Fruit fly (Drosophila melanogaster) whole organism, adult: ENCODE results near the gene mthl9.

Experiments used
- CG11617 ChIP-seq: fragments of 200-800 bp; sonication (Bioruptor generic); optimal IDR thresholded peaks from 2 replicates; lab custom pipeline; 2017; ENCODE audit warnings: mild to moderate bottlenecking, missing biosample characterization, missing genetic modification reagents, missing genetic modification characterization
- CG12768 ChIP-seq: fragments of 200-800 bp; sonication (Bioruptor generic); optimal IDR thresholded peaks from 2 replicates; lab custom pipeline; 2017; ENCODE audit warnings: missing biosample characterization, missing genetic modification characterization, mild to moderate bottlenecking, moderate library complexity, missing genetic modification reagents
- CG14711 ChIP-seq: fragments of 200-800 bp; sonication (Bioruptor generic); optimal IDR thresholded peaks from 2 replicates; lab custom pipeline; 2018; ENCODE audit warnings: missing biosample characterization, mild to moderate bottlenecking, missing genetic modification characterization, moderate library complexity
- CG1620 ChIP-seq: fragments of 200-800 bp; sonication (Bioruptor generic); optimal IDR thresholded peaks from 2 replicates; lab custom pipeline; 2016; ENCODE audit warnings: missing biosample characterization, missing genetic modification characterization
- CG33017 ChIP-seq: fragments of 200-800 bp; sonication (Bioruptor generic); optimal IDR thresholded peaks from 2 replicates; lab custom pipeline; 2018; ENCODE audit warnings: missing biosample characterization, mild to moderate bottlenecking, missing genetic modification characterization, moderate library complexity
- CG5204 ChIP-seq: fragments of 200-800 bp; sonication (Bioruptor generic); optimal IDR thresholded peaks from 2 replicates; lab custom pipeline; 2016; ENCODE audit warnings: missing biosample characterization, missing genetic modification characterization
- CG7045 ChIP-seq: fragments of 200-800 bp; sonication (Bioruptor generic); optimal IDR thresholded peaks from 2 replicates; lab custom pipeline; 2017; ENCODE audit warnings: missing biosample characterization, mild to moderate bottlenecking, missing genetic modification characterization
- CG7101 ChIP-seq: fragments of 200-800 bp; sonication (Bioruptor generic); optimal IDR thresholded peaks from 2 replicates; lab custom pipeline; 2018; ENCODE audit warnings: missing biosample characterization, mild to moderate bottlenecking, missing genetic modification characterization, moderate library complexity
- Clk ChIP-seq: fragments of 200-800 bp; sonication (Bioruptor generic); optimal IDR thresholded peaks from 2 replicates; lab custom pipeline; 2017; ENCODE audit warnings: missing biosample characterization, missing genetic modification characterization
- Crg-1 ChIP-seq: fragments of 200-800 bp; sonication (Bioruptor generic); optimal IDR thresholded peaks from 2 replicates; lab custom pipeline; 2016; ENCODE audit warnings: missing biosample characterization, missing genetic modification characterization
- Hr96 ChIP-seq: fragments of 200-800 bp; sonication (Bioruptor generic); optimal IDR thresholded peaks from 2 replicates; lab custom pipeline; 2016; ENCODE audit warnings: missing biosample characterization, missing genetic modification characterization
- Mnt ChIP-seq: fragments of 200-800 bp; sonication (Bioruptor generic); optimal IDR thresholded peaks from 2 replicates; lab custom pipeline; 2016; ENCODE audit warnings: missing biosample characterization, mild to moderate bottlenecking, missing genetic modification characterization
- bab1 ChIP-seq: fragments of 200-800 bp; sonication (Bioruptor generic); optimal IDR thresholded peaks from 3 replicates; lab custom pipeline; 2019; ENCODE audit warnings: missing biosample characterization, mild to moderate bottlenecking, missing genetic modification characterization, moderate library complexity
- cic ChIP-seq: fragments of 200-800 bp; sonication (Bioruptor generic); optimal IDR thresholded peaks from 2 replicates; lab custom pipeline; 2017; ENCODE audit warnings: missing biosample characterization, mild to moderate bottlenecking, missing genetic modification characterization, moderate library complexity
- cnc ChIP-seq, 2 experiments: fragments of >200 bp; optimal IDR thresholded peaks; 2 replicates each; lab custom pipeline; 2017
- kay ChIP-seq: fragments of 200-800 bp; sonication (Bioruptor generic); peaks from one replicate; lab custom pipeline; 2016; ENCODE audit warnings: missing biosample characterization, missing genetic modification characterization, borderline replicate concordance
- ovo ChIP-seq: fragments of 200-800 bp; sonication (Bioruptor generic); optimal IDR thresholded peaks from 2 replicates; lab custom pipeline; 2016; ENCODE audit warnings: missing biosample characterization, missing genetic modification characterization
- pad ChIP-seq: fragments of 200-800 bp; sonication (Bioruptor generic); optimal IDR thresholded peaks from 3 replicates; lab custom pipeline; 2017; ENCODE audit warnings: missing biosample characterization, missing genetic modification characterization, mild to moderate bottlenecking, moderate library complexity, missing genetic modification reagents
- tj ChIP-seq: fragments of 200-800 bp; sonication (Bioruptor generic); optimal IDR thresholded peaks from 3 replicates; lab custom pipeline; 2017; ENCODE audit warnings: missing biosample characterization, mild to moderate bottlenecking, missing genetic modification characterization, moderate library complexity
- toe ChIP-seq: fragments of 200-800 bp; sonication (Bioruptor generic); optimal IDR thresholded peaks from 2 replicates; lab custom pipeline; 2016; ENCODE audit warnings: missing biosample characterization, missing genetic modification characterization

The mthl9 gene

dm6 chr3L:331842-332802 lies at the start of gene mthl9:
TSS of gene mthl9 (minus strand) at chr3L:332309.
- TF ChIP-seq tj (peak; percentile 66), Crg-1 (GFP tag; lab: Kevin White, UChicago) (no peak), Mnt (peak; percentile 17), bab1 (GFP tag; lab: Kevin White, UChicago) (no peak)

dm6 chr3L:380886-381546 lies 48.9 kb upstream of the mthl9 start:
- TF ChIP-seq Crg-1 (GFP tag; lab: Kevin White, UChicago) (no peak), bab1 (GFP tag; lab: Kevin White, UChicago) (peak; percentile 58), Clk (no peak), pad (GFP tag; lab: Kevin White, UChicago) (peak; percentile 54), CG12768 (GFP tag; lab: Kevin White, UChicago) (no peak), Hr96 (GFP tag; lab: Kevin White, UChicago) (no peak), CG33017 (no peak), CG1620 (GFP tag; lab: Kevin White, UChicago) (no peak), CG5204 (GFP tag; lab: Kevin White, UChicago) (no peak)

- no peak for TF ChIP-seq ovo (GFP tag; lab: Kevin White, UChicago)
- no peak for TF ChIP-seq CG11617 (GFP tag; lab: Kevin White, UChicago)
- no peak for TF ChIP-seq kay (GFP tag; lab: Kevin White, UChicago)
- TF ChIP-seq Clk = no peak
- TF ChIP-seq pad (GFP tag; lab: Kevin White, UChicago) = no peak
- no peak for TF ChIP-seq cnc (optimal IDR thresholded peaks at IDR 0.05; lab: Kevin White, UChicago)
- no peak for TF ChIP-seq CG1620 (GFP tag; lab: Kevin White, UChicago)
- TF ChIP-seq Hr96 (GFP tag; lab: Kevin White, UChicago) = no peak
- no peak for TF ChIP-seq CG7101 (tag; lab: Kevin White, UChicago)
- TF ChIP-seq toe (GFP tag; lab: Kevin White, UChicago) = no peak
- TF ChIP-seq CG7045 = no peak
These were observed 46.8 kb upstream of the mthl9 start for dm6 chr3L:378906-379305.

- TF ChIP-seq CG7045 = no peak
- peak; percentile 94 for TF ChIP-seq pad (GFP tag; lab: Kevin White, UChicago)
- TF ChIP-seq Mnt = no peak
These were observed 45.9 kb upstream of the mthl9 start for dm6 chr3L:378072-378423.

dm6 chr3L:377222-378071 lies 45.3 kb upstream of the mthl9 start:
- TF ChIP-seq kay (GFP tag; lab: Kevin White, UChicago) (no peak), cnc (optimal IDR thresholded peaks at IDR 0.05; lab: Kevin White, UChicago) (no peak), CG7101 (tag; lab: Kevin White, UChicago) (peak; percentile 18), toe (GFP tag; lab: Kevin White, UChicago) (no peak), CG14711 (peak; percentile 3)

dm6 chr3L:375672-376071 lies 43.6 kb upstream of the mthl9 start:
- no peak for TF ChIP-seq kay (GFP tag; lab: Kevin White, UChicago)
- TF ChIP-seq toe (GFP tag; lab: Kevin White, UChicago) = no peak
- TF ChIP-seq CG33017 = no peak
- no peak for TF ChIP-seq Crg-1 (GFP tag; lab: Kevin White, UChicago)
- TF ChIP-seq CG5204 (GFP tag; lab: Kevin White, UChicago) = no peak
- no peak for TF ChIP-seq cic
- no peak for TF ChIP-seq Clk
- TF ChIP-seq CG12768 (GFP tag; lab: Kevin White, UChicago) = no peak
- TF ChIP-seq CG11617 (GFP tag; lab: Kevin White, UChicago) = no peak
- TF ChIP-seq bab1 (GFP tag; lab: Kevin White, UChicago) = no peak
- TF ChIP-seq CG1620 (GFP tag; lab: Kevin White, UChicago) = no peak
- no peak for TF ChIP-seq tj
- no peak for TF ChIP-seq ovo (GFP tag; lab: Kevin White, UChicago)
